Worm (Caenorhabditis elegans): ENCODE measurements around the gene daf-19.
A peak's percentile ranks its signal among the peaks of the same experiment; 100 is the strongest.

DNA sequence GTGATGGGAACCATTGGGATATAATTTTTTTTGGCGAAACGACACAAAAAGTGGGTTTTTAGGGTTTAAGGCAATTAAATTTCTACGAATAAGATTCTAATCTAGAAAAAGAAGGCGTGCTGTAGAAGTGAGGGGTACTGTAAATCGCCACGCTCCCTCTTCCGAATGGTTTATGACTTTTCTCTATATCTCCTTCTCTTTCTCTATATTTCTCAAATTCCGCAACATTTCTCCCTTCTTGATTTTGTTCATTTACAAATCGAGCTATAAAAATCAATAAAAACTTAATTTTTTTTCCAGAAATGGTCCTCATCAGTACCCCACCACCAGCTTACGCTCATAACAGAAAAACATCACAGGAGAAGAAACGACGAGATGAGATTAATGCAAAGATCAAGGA is 49.0 kb upstream of the daf-19 start, which contains the start of gene ref-1:
- no peak for TF ChIP-seq egl-27 (tag; optimal IDR thresholded peaks at IDR 0.05)
- no peak for TF ChIP-seq efl-3 (GFP tag; optimal IDR thresholded peaks at IDR 0.05)
- no peak for TF ChIP-seq nhr-90 (tag; optimal IDR thresholded peaks at IDR 0.05; ENCODE audit: poor library complexity)
- TF ChIP-seq lsy-2 (tag; optimal IDR thresholded peaks at IDR 0.05) = no peak
- no peak for TF ChIP-seq nhr-76 (tag; optimal IDR thresholded peaks at IDR 0.05)
- no peak for TF ChIP-seq efl-1 (optimal IDR thresholded peaks at IDR 0.05)
- TF ChIP-seq efl-1 (GFP tag; optimal IDR thresholded peaks at IDR 0.05 in 1 of 2) = peak in 1 of 2 experiments; percentile 54
- TF ChIP-seq unc-130 (tag; optimal IDR thresholded peaks at IDR 0.05) = no peak
- no peak for TF ChIP-seq snpc-4 (tag; optimal IDR thresholded peaks at IDR 0.05)
- TF ChIP-seq C04F5.9 (tag; optimal IDR thresholded peaks at IDR 0.05) = no peak

Measured in whole organism, L1 larva.